Fruit fly (Drosophila melanogaster): ENCODE measurements around the gene CG32944.

CG32944 gene

dm6 chr3R:4399810-4400496 lies 19.4 kb downstream of the CG32944 start:
- TF ChIP-seq ovo (GFP tag; optimal IDR thresholded peaks at IDR 0.05) (no peak), CG11617 (GFP tag; optimal IDR thresholded peaks at IDR 0.05) (peak; percentile 18), toe (GFP tag; optimal IDR thresholded peaks at IDR 0.05) (peak; percentile 46)

dm6 chr3R:4397403-4398079 lies 21.8 kb downstream of the CG32944 start, which contains the start of gene CG9855:
Gene CG9855, minus strand, starts transcription at chr3R:4397875.
- TF ChIP-seq Crg-1 (GFP tag; optimal IDR thresholded peaks at IDR 0.05) (no peak), bab1 (GFP tag; optimal IDR thresholded peaks at IDR 0.05) (peak; percentile 66), tj (GFP tag; optimal IDR thresholded peaks at IDR 0.05) (no peak), Clk (GFP tag; optimal IDR thresholded peaks at IDR 0.05) (no peak), CG1620 (GFP tag; optimal IDR thresholded peaks at IDR 0.05) (no peak), CG33017 (tag; optimal IDR thresholded peaks at IDR 0.05) (no peak), CG7101 (tag; optimal IDR thresholded peaks at IDR 0.05) (no peak)

DNA sequence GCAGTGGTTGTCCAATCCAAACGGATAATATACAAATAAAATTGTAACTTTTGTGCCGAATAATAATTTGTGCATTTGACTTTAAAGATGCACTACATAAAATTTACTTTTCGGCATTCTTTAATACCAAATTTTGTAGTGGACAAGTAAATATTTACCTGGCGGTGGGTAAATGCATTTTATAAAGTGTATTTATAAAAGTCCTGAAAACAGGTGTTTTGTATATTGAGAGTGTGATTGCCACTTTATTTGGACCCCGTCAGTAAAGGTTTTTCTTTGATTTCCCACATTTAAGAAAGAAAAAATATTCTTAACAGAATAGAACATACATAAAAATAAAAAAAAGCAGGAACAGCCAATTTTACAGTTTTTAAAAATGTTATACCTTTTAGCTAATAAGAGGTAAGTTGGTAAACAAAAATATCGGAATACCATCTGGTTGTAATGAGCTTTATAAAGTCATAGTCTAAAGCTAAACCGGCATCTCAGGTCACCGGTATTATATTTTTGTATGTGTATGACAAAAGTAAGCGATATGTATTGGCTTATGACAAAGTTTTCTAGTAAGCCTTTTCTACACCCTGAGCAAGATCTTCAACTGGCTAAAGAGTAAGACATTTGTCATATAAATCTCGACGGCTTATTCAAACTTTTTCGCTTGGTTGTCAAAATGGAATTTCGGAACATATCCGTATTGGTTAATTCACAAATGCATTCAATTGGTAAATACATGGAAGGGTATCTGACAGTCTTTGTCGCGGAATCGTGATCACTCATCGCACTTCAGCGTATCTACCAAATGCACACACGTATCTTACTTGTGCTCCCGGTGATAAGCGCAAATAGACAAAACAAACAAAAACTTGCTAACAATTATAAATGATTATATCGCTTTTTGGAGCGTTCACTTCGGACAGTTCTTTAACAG lies 24.5 kb downstream of the CG32944 start:
- peak; percentile 90 for TF ChIP-seq CG12768 (GFP tag; optimal IDR thresholded peaks at IDR 0.05)
- TF ChIP-seq CG1620 (GFP tag; optimal IDR thresholded peaks at IDR 0.05), result peak; percentile 20
- TF ChIP-seq CG14711 (tag; optimal IDR thresholded peaks at IDR 0.05), result peak; percentile 84
- TF ChIP-seq toe (GFP tag; optimal IDR thresholded peaks at IDR 0.05), result peak; percentile 58
- TF ChIP-seq kay (GFP tag; ENCODE audit: borderline replicate concordance), result peak; percentile 98
- peak; percentile 83 for TF ChIP-seq CG11617 (GFP tag; optimal IDR thresholded peaks at IDR 0.05)
- TF ChIP-seq tj (GFP tag; optimal IDR thresholded peaks at IDR 0.05), result peak; percentile 53
- peak; percentile 90 for TF ChIP-seq CG7101 (tag; optimal IDR thresholded peaks at IDR 0.05)
- TF ChIP-seq Crg-1 (GFP tag; optimal IDR thresholded peaks at IDR 0.05), result peak; percentile 35
- TF ChIP-seq pad (GFP tag; optimal IDR thresholded peaks at IDR 0.05), result peak; percentile 66
- TF ChIP-seq ovo (GFP tag; optimal IDR thresholded peaks at IDR 0.05), result peak; percentile 49
- TF ChIP-seq CG33017 (tag; optimal IDR thresholded peaks at IDR 0.05), result peak; percentile 93
- peak; percentile 65 for TF ChIP-seq Clk (GFP tag; optimal IDR thresholded peaks at IDR 0.05)
- no peak for TF ChIP-seq CG5204 (GFP tag; optimal IDR thresholded peaks at IDR 0.05)
- TF ChIP-seq cnc (optimal IDR thresholded peaks at IDR 0.05), result no peak
- peak; percentile 77 for TF ChIP-seq Mnt (GFP tag; optimal IDR thresholded peaks at IDR 0.05)
- TF ChIP-seq CG7045 (GFP tag; optimal IDR thresholded peaks at IDR 0.05), result peak; percentile 82
- peak; percentile 94 for TF ChIP-seq bab1 (GFP tag; optimal IDR thresholded peaks at IDR 0.05)
- peak; percentile 78 for TF ChIP-seq cic (GFP tag; optimal IDR thresholded peaks at IDR 0.05)
- peak; percentile 82 for TF ChIP-seq Hr96 (GFP tag; optimal IDR thresholded peaks at IDR 0.05)

- peak; percentile 15 for TF ChIP-seq tj (GFP tag; optimal IDR thresholded peaks at IDR 0.05)
- no peak for TF ChIP-seq CG11617 (GFP tag; optimal IDR thresholded peaks at IDR 0.05)
- no peak for TF ChIP-seq cic (GFP tag; optimal IDR thresholded peaks at IDR 0.05)
- TF ChIP-seq Mnt (GFP tag; optimal IDR thresholded peaks at IDR 0.05), result peak; percentile 52
Observed at dm6 chr3R:4394117-4394516, 25.3 kb downstream of the CG32944 start, which contains the start of gene CG34112. Gene CG34112, minus strand, starts transcription at chr3R:4394259.

dm6 chr3R:4390133-4390532 lies 29.2 kb downstream of the CG32944 start, which contains the start of gene CG14646:
Gene CG14646, plus strand, starts transcription at chr3R:4390366.
- peak; percentile 19 for TF ChIP-seq tj (GFP tag; optimal IDR thresholded peaks at IDR 0.05)
- TF ChIP-seq Clk (GFP tag; optimal IDR thresholded peaks at IDR 0.05), result no peak
- TF ChIP-seq bab1 (GFP tag; optimal IDR thresholded peaks at IDR 0.05), result peak; percentile 41

- TF ChIP-seq Mnt (GFP tag; optimal IDR thresholded peaks at IDR 0.05), result peak; percentile 62
- TF ChIP-seq Crg-1 (GFP tag; optimal IDR thresholded peaks at IDR 0.05), result no peak
- no peak for TF ChIP-seq cnc (optimal IDR thresholded peaks at IDR 0.05)
- TF ChIP-seq kay (GFP tag; ENCODE audit: borderline replicate concordance), result no peak
- TF ChIP-seq CG14711 (tag; optimal IDR thresholded peaks at IDR 0.05), result peak; percentile 8
- peak; percentile 19 for TF ChIP-seq ovo (GFP tag; optimal IDR thresholded peaks at IDR 0.05)
- no peak for TF ChIP-seq Clk (GFP tag; optimal IDR thresholded peaks at IDR 0.05)
- TF ChIP-seq toe (GFP tag; optimal IDR thresholded peaks at IDR 0.05), result no peak
- peak; percentile 24 for TF ChIP-seq CG1620 (GFP tag; optimal IDR thresholded peaks at IDR 0.05)
- peak; percentile 39 for TF ChIP-seq CG7045 (GFP tag; optimal IDR thresholded peaks at IDR 0.05)
- peak; percentile 37 for TF ChIP-seq bab1 (GFP tag; optimal IDR thresholded peaks at IDR 0.05)
- no peak for TF ChIP-seq CG5204 (GFP tag; optimal IDR thresholded peaks at IDR 0.05)
- no peak for TF ChIP-seq CG33017 (tag; optimal IDR thresholded peaks at IDR 0.05)
- peak; percentile 39 for TF ChIP-seq pad (GFP tag; optimal IDR thresholded peaks at IDR 0.05)
- peak; percentile 27 for TF ChIP-seq cic (GFP tag; optimal IDR thresholded peaks at IDR 0.05)
- TF ChIP-seq Hr96 (GFP tag; optimal IDR thresholded peaks at IDR 0.05), result no peak
- TF ChIP-seq tj (GFP tag; optimal IDR thresholded peaks at IDR 0.05), result peak; percentile 41
- peak; percentile 21 for TF ChIP-seq CG11617 (GFP tag; optimal IDR thresholded peaks at IDR 0.05)
- peak; percentile 12 for TF ChIP-seq CG7101 (tag; optimal IDR thresholded peaks at IDR 0.05)
- TF ChIP-seq CG12768 (GFP tag; optimal IDR thresholded peaks at IDR 0.05), result peak; percentile 23
Observed at dm6 chr3R:4387490-4387889, 31.9 kb downstream of the CG32944 start, which contains the start of gene tub. Gene tub, plus strand, starts transcription at chr3R:4387742.

All from whole organism, adult.